Worm (Caenorhabditis elegans): ENCODE measurements around the gene tbx-2.

DNA sequence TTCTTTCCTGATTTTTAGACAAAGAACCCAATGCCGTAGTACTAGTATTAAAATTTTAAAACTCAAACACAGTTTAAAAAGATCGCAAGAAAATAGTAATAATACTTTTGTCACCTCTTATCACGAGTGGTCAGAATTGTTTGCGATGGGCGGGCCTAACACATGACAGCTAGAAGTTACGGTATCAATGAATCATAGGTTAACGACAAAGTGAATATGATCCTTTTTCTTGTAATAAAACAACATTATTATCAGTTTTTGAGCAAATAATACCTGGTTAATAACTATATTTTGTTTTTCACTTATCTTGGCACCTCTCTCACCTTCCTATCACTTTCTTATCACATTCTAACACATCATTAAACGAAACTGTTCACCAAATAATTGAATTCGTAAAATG lies 23.1 kb downstream of the tbx-2 start:
- TF ChIP-seq unc-39 (tag; optimal IDR thresholded peaks at IDR 0.05) (no peak), sem-2 (GFP tag; optimal IDR thresholded peaks at IDR 0.05) (no peak), unc-62 (GFP tag; optimal IDR thresholded peaks at IDR 0.05) (no peak), elt-3 (tag; optimal IDR thresholded peaks at IDR 0.05) (no peak), mep-1 (tag; optimal IDR thresholded peaks at IDR 0.05) (no peak), elt-1 (tag; optimal IDR thresholded peaks at IDR 0.05; ENCODE audit: borderline replicate concordance, insufficient read depth) (no peak), tbx-8 (GFP tag; optimal IDR thresholded peaks at IDR 0.05) (no peak), M03D4.4 (tag; optimal IDR thresholded peaks at IDR 0.05) (no peak)
